Fruit fly (Drosophila melanogaster): ENCODE results near the gene CG31266.
A peak's percentile ranks its signal among the peaks of the same experiment; 100 is the strongest.

Gene CG31266

dm6 chr3R:17132098-17132712 lies at the start of gene CG31266, which contains the start of gene CG4053:
CG31266 (plus strand) TSS chr3R:17132662.
CG4053 (minus strand) TSS chr3R:17132198.
- TF ChIP-seq CG8478 (optimal IDR thresholded peaks at IDR 0.05), result no peak

- TF ChIP-seq CG8478 (optimal IDR thresholded peaks at IDR 0.05) (no peak), CTCF (optimal IDR thresholded peaks at IDR 0.05) (no peak)
Observed at dm6 chr3R:17085029-17085807, 47.2 kb upstream of the CG31266 start, which contains the start of gene GckIII. GckIII (plus strand) TSS chr3R:17085513.

- TF ChIP-seq CG8478 (optimal IDR thresholded peaks at IDR 0.05) (no peak), CTCF (optimal IDR thresholded peaks at IDR 0.05) (no peak)
Observed at dm6 chr3R:17087977-17088618, 44.4 kb upstream of the CG31266 start, which contains the start of gene cal1. cal1 (plus strand) TSS chr3R:17088280.

- TF ChIP-seq CTCF (optimal IDR thresholded peaks at IDR 0.05) (peak; percentile 63 to 86), CG8478 (optimal IDR thresholded peaks at IDR 0.05) (no peak)
Observed at dm6 chr3R:17108881-17109280, 23.6 kb upstream of the CG31266 start.

- TF ChIP-seq CG8478 (optimal IDR thresholded peaks at IDR 0.05) (no peak), CTCF (optimal IDR thresholded peaks at IDR 0.05) (no peak)
Observed at dm6 chr3R:17110880-17111726, 21.4 kb upstream of the CG31266 start.

- TF ChIP-seq CG8478 (optimal IDR thresholded peaks at IDR 0.05) (no peak), CTCF (optimal IDR thresholded peaks at IDR 0.05) (no peak)
Observed at dm6 chr3R:17115668-17116067, 16.8 kb upstream of the CG31266 start.

- TF ChIP-seq CG8478 (optimal IDR thresholded peaks at IDR 0.05) (no peak), CTCF (optimal IDR thresholded peaks at IDR 0.05) (no peak)
Observed at dm6 chr3R:17116231-17116630, 16.2 kb upstream of the CG31266 start.

- TF ChIP-seq CTCF (optimal IDR thresholded peaks at IDR 0.05) (no peak), CG8478 (optimal IDR thresholded peaks at IDR 0.05) (no peak)
Observed at dm6 chr3R:17117607-17118327, 14.7 kb upstream of the CG31266 start.

dm6 chr3R:17118917-17119378 lies 13.5 kb upstream of the CG31266 start:
- no peak for TF ChIP-seq CTCF (optimal IDR thresholded peaks at IDR 0.05)
- TF ChIP-seq CG8478 (optimal IDR thresholded peaks at IDR 0.05), result no peak

dm6 chr3R:17120165-17120564 lies 12.3 kb upstream of the CG31266 start, which contains the start of gene CG34278:
CG34278 (plus strand) TSS chr3R:17120465.
- TF ChIP-seq CTCF (optimal IDR thresholded peaks at IDR 0.05) (no peak), CG8478 (optimal IDR thresholded peaks at IDR 0.05) (no peak)

- no peak for TF ChIP-seq CG8478 (optimal IDR thresholded peaks at IDR 0.05)
- no peak for TF ChIP-seq CTCF (optimal IDR thresholded peaks at IDR 0.05)
Observed at dm6 chr3R:17121277-17121676, 11.2 kb upstream of the CG31266 start, which contains the start of gene CG42779. CG42779 (plus strand) TSS chr3R:17121577.

dm6 chr3R:17122796-17123504 lies 9.5 kb upstream of the CG31266 start:
- TF ChIP-seq CTCF (optimal IDR thresholded peaks at IDR 0.05), result no peak
- no peak for TF ChIP-seq CG8478 (optimal IDR thresholded peaks at IDR 0.05)

dm6 chr3R:17124177-17124576 lies 8.3 kb upstream of the CG31266 start, which contains the start of gene CG45079:
CG45079 (plus strand) TSS chr3R:17124477.
- TF ChIP-seq CG8478 (optimal IDR thresholded peaks at IDR 0.05) (no peak), CTCF (optimal IDR thresholded peaks at IDR 0.05) (no peak)
